Fruit fly (Drosophila melanogaster): ENCODE results near the gene bves.

Gene bves

DNA sequence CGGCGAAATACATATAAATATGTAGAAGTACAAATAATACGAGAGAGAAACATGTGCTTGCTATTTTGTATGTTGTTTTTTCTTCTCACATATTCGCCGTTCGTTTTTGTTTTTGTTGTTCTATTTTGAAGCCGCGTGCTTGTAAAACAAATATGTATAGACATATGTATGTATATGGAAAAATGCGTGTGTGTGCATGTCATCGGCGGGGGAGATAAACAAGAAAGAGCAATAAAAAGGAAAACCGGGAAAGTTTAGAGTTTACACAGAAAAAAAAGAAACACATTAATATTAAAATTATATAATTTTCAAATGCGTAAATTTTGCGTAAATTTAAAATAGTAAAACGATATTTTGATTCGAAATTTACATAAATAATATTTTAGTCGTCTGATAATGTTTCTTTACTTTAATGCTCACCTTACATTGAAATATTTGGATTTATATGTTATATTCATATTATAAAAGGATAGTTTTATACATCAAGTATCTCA lies 8.3 kb upstream of the bves start (continued):
- TF ChIP-seq Drgx (GFP tag; IDR thresholded peaks at IDR 0.05) (peak; percentile 58), CG10431 (GFP tag; optimal IDR thresholded peaks at IDR 0.05) (no peak), HLH3B (GFP tag; IDR thresholded peaks at IDR 0.05) (0 out of 2 replicates have a peak, but pooled peaks have one; percentile 40), nmo (GFP tag; optimal IDR thresholded peaks at IDR 0.05) (peak; percentile 12), fu2 (GFP tag; optimal IDR thresholded peaks at IDR 0.05) (no peak), C15 (GFP tag; IDR thresholded peaks at IDR 0.05) (no peak), CG42726 (GFP tag; IDR thresholded peaks at IDR 0.05; ENCODE audit: partially characterized antibody) (no peak), CG14441 (GFP tag; IDR thresholded peaks at IDR 0.05) (no peak), ems (GFP tag; optimal IDR thresholded peaks at IDR 0.05) (no peak), CG17361 (GFP tag; IDR thresholded peaks at IDR 0.05) (peak; percentile 46; the same call in 1 of the 3 replicates), lab (GFP tag; optimal IDR thresholded peaks at IDR 0.05) (no peak), zfh1 (GFP tag; IDR thresholded peaks at IDR 0.05) (0 out of 3 replicates have a peak, but pooled peaks have one; percentile 3), nau (GFP tag; optimal IDR thresholded peaks at IDR 0.05) (no peak), Hey (tag; optimal IDR thresholded peaks at IDR 0.05) (no peak), CG6689 (GFP tag; IDR thresholded peaks at IDR 0.05) (peak; percentile 33; the same call in 1 of the 2 replicates), CG4617 (GFP tag; optimal IDR thresholded peaks at IDR 0.05; ENCODE audit: borderline replicate concordance) (no peak), CG18476 (GFP tag; optimal IDR thresholded peaks at IDR 0.05) (no peak), ftz-f1 (GFP tag; optimal IDR thresholded peaks at IDR 0.05) (no peak), tgo (GFP tag; IDR thresholded peaks at IDR 0.05) (no peak), CG11247 (GFP tag; IDR thresholded peaks at IDR 0.05) (no peak), Atf-2 (GFP tag; optimal IDR thresholded peaks at IDR 0.05) (no peak), CG12942 (GFP tag; optimal IDR thresholded peaks at IDR 0.05) (no peak), toy (GFP tag; IDR thresholded peaks at IDR 0.05) (no peak), CG7839 (tag; optimal IDR thresholded peaks at IDR 0.05) (peak; percentile 50), CG17568 (GFP tag; optimal IDR thresholded peaks at IDR 0.05) (peak; percentile 24), nom (GFP tag; optimal IDR thresholded peaks at IDR 0.05) (peak; percentile 76), fd96Cb (tag; optimal IDR thresholded peaks at IDR 0.05) (peak; percentile 11), CG8388 (GFP tag; optimal IDR thresholded peaks at IDR 0.05) (peak; percentile 8), CoRest (tag; optimal IDR thresholded peaks at IDR 0.05) (peak; percentile 17), gsb-n (tag; optimal IDR thresholded peaks at IDR 0.05) (peak; percentile 36)

DNA sequence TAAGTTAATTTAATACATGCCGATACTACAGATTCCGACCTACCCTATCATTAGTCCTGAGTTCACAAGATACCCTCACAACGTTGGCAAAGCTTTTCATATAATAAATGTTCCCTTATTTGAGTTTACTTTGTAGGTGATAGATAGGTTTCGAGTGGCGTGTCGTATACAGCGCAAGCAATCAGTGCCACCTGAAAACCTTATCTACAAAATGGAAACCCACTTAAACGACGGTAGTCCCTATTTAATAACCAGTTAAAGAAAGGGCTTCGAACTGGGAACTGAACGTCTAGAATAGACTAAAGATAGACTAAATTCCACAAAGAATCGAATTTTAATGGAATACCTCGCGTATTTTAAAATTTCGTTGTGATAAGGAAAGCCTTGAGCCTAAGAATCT lies 7.6 kb upstream of the bves start:
- TF ChIP-seq CG10543 (GFP tag; optimal IDR thresholded peaks at IDR 0.05) (no peak), Hey (tag; optimal IDR thresholded peaks at IDR 0.05) (peak; percentile 45), Neu2 (GFP tag; optimal IDR thresholded peaks at IDR 0.05; ENCODE audit: borderline replicate concordance) (no peak), row (GFP tag; IDR thresholded peaks at IDR 0.05) (peak; percentile 30; the same call in 2 of the 3 replicates), Mrtf (GFP tag; IDR thresholded peaks at IDR 0.05) (no peak), CG3407 (GFP tag; optimal IDR thresholded peaks at IDR 0.05) (no peak), CG32532 (GFP tag; IDR thresholded peaks at IDR 0.05) (no peak), Myb (GFP tag; optimal IDR thresholded peaks at IDR 0.05) (no peak), CG11560 (tag; IDR thresholded peaks at IDR 0.05) (no peak), kah (GFP tag; optimal IDR thresholded peaks at IDR 0.05) (no peak), otp (GFP tag; IDR thresholded peaks at IDR 0.05) (no peak), org-1 (GFP tag; optimal IDR thresholded peaks at IDR 0.05) (no peak), gt (GFP tag; IDR thresholded peaks at IDR 0.05) (no peak), CG11456 (GFP tag; IDR thresholded peaks at IDR 0.05) (no peak), kay (GFP tag; optimal IDR thresholded peaks at IDR 0.05) (no peak), CHES-1-like (GFP tag; optimal IDR thresholded peaks at IDR 0.05) (no peak), CG32772 (GFP tag; IDR thresholded peaks at IDR 0.05) (no peak), NC2β (GFP tag; optimal IDR thresholded peaks at IDR 0.05) (no peak), kni (GFP tag; optimal IDR thresholded peaks at IDR 0.05) (no peak), NFAT (GFP tag; IDR thresholded peaks at IDR 0.05) (no peak), cato (GFP tag; optimal IDR thresholded peaks at IDR 0.05; ENCODE audit: borderline replicate concordance) (no peak), CG10431 (GFP tag; optimal IDR thresholded peaks at IDR 0.05) (no peak), sens-2 (GFP tag; IDR thresholded peaks at IDR 0.05) (peak; percentile 63), GATAe (GFP tag; conservative IDR thresholded peaks at IDR 0.05) (0 out of 2 replicates have a peak, but pooled peaks have one; percentile 11)

All from whole organism, embryonic.